In the genomic region with DNA sequence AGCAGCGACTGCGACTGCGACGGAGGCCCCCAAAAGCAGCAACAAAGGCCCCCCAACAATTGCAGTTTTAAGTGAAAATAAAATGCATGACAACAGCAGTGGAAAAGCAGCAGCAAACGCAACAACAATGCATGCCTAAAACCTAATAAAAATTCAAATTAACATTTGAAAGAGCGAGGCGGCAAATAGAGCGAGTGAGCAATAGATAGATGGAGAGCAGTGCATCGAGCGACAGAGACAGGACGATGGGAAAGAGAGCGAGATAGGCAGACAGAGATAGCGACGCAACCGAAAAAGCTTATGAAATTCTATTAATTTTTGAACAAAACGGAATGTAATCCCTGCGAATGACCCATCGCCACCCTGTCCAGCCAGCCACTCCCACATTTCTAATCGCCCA, we compare ENCODE assay signal across 2 fruit fly cellular contexts.
A peak's percentile ranks its signal among the peaks of the same experiment; 100 is the strongest.
TF ChIP-seq lines count a peak whose summit lies in the region.

No protein-coding gene starts in this region.

- no peak for TF ChIP-seq CTCF in whole organism, embryonic (GFP tag; optimal IDR thresholded peaks at IDR 0.05; lab: Kevin White, UChicago)

TF ChIP-seq in whole organism, embryonic, 481 proteins besides CTCF, POLR2A, EP300 and RAD21:
- TF ChIP-seq CG12299 (tag; optimal IDR thresholded peaks at IDR 0.05; lab: Kevin White, UChicago) (no peak), tll (GFP tag; optimal IDR thresholded peaks at IDR 0.05; lab: Kevin White, UChicago) (peak in 1 of 2 experiments; percentile 37), Atf3 (GFP tag; optimal IDR thresholded peaks at IDR 0.05; lab: Kevin White, UChicago) (no peak), CG16813 (GFP tag; IDR thresholded peaks at IDR 0.05; lab: Robert Waterston, UW; ENCODE audit: partially characterized antibody) (no peak), CG4360 (GFP tag; IDR thresholded peaks at IDR 0.05; lab: Robert Waterston, UW) (peak; percentile 19; the same call in 1 of the 2 replicates), her (GFP tag; optimal IDR thresholded peaks at IDR 0.05; lab: Kevin White, UChicago) (no peak), jing (GFP tag; optimal IDR thresholded peaks at IDR 0.05; lab: Kevin White, UChicago) (no peak), vvl (GFP tag; IDR thresholded peaks at IDR 0.05; lab: Robert Waterston, UW) (peak; percentile 50), Ets65A (GFP tag; lab: Kevin White, UChicago) (no peak), CG8478 (optimal IDR thresholded peaks at IDR 0.05; lab: Kevin White, UChicago) (peak; percentile 0), p53 (GFP tag; optimal IDR thresholded peaks at IDR 0.05; lab: Kevin White, UChicago) (no peak), org-1 (GFP tag; optimal IDR thresholded peaks at IDR 0.05; lab: Kevin White, UChicago) (no peak), CG2199 (GFP tag; IDR thresholded peaks at IDR 0.05; lab: Robert Waterston, UW) (peak; percentile 17; the same call in 1 of the 3 replicates), Rx (GFP tag; IDR thresholded peaks at IDR 0.05; lab: Robert Waterston, UW) (no peak), kay (GFP tag; optimal IDR thresholded peaks at IDR 0.05; lab: Kevin White, UChicago) (no peak), Trl (optimal IDR thresholded peaks at IDR 0.05; lab: Kevin White, UChicago) (peak in 1 of 2 experiments; percentile 21), Trl (GFP tag; optimal IDR thresholded peaks at IDR 0.05; lab: Kevin White, UChicago) (no peak), CG10959 (GFP tag; IDR thresholded peaks at IDR 0.05; lab: Robert Waterston, UW) (no peak), CG3847 (GFP tag; IDR thresholded peaks at IDR 0.05; lab: Robert Waterston, UW) (no peak), Sin3A (optimal IDR thresholded peaks at IDR 0.05; lab: Kevin White, UChicago) (no peak), CG1832 (GFP tag; optimal IDR thresholded peaks at IDR 0.05; lab: Kevin White, UChicago) (peak; percentile 62), CG5180 (GFP tag; optimal IDR thresholded peaks at IDR 0.05; lab: Kevin White, UChicago) (peak; percentile 71), esg (GFP tag; conservative IDR thresholded peaks at IDR 0.05; lab: Robert Waterston, UW) (no peak)

TF ChIP-seq in whole organism, prepupa, 60 proteins besides CTCF, POLR2A, EP300 and RAD21:
- TF ChIP-seq CG6792 (GFP tag; optimal IDR thresholded peaks at IDR 0.05; lab: Kevin White, UChicago) (no peak), CG6276 (GFP tag; optimal IDR thresholded peaks at IDR 0.05; lab: Kevin White, UChicago) (peak; percentile 23)
